Worm (Caenorhabditis elegans) whole organism, L3 larva: ENCODE results near the gene F11C7.2.

Experiments
- aly-2 ChIP-seq: fragments of 150-350 bp; optimal IDR thresholded peaks from 2 replicates; lab custom pipeline; 2014; ENCODE audit warnings: missing biosample characterization, missing genetic modification characterization
- egl-5 ChIP-seq: fragments of 150-350 bp; optimal IDR thresholded peaks from 2 replicates; lab custom pipeline; 2017; ENCODE audit warnings: missing biosample characterization, missing genetic modification reagents, missing genetic modification characterization, inconsistent platforms
- nfya-1 ChIP-seq: sonication (generic microtip); optimal IDR thresholded peaks from 2 replicates; lab custom pipeline; 2017; ENCODE audit warnings: missing genetic modification characterization, mild to moderate bottlenecking, missing compliant biosample characterization, antibody characterized with exemption, moderate library complexity; ENCODE audit not compliant: insufficient read depth
- nhr-11 ChIP-seq: fragments of 150-350 bp; optimal IDR thresholded peaks from 2 replicates; lab custom pipeline; 2014; ENCODE audit warnings: missing biosample characterization, missing genetic modification characterization
- nhr-237 ChIP-seq: fragments of 150-350 bp; optimal IDR thresholded peaks from 2 replicates; lab custom pipeline; 2014; ENCODE audit warnings: missing biosample characterization, missing genetic modification characterization
- nhr-76 ChIP-seq: fragments of 150-350 bp; sonication (generic microtip); optimal IDR thresholded peaks from 5 replicates; lab custom pipeline; 2014; ENCODE audit warnings: missing biosample characterization, missing genetic modification characterization

The F11C7.2 gene

DNA sequence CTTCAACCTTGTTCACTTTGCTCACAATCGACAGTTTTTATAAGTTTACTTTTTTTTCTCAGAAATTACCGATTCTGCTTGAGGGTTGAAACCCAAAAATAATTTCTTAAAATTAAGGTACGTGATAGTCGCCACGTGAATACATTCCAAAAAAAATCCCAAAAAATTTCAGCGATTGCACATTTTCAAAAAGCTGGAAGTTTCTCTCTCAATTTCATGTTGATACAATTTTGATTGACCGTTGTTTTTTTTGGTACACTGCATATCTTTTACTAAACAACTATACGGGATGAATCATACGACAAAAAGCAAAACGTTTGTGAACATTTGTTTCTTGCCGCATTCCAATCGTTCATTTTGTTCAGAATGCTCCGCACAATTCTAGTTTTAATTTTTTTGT lies 41.8 kb downstream of the F11C7.2 start, which contains the start of gene C36E6.8:
TSS of gene C36E6.8 (plus strand) at position 301 of the 400 bp plus-strand sequence.
- TF ChIP-seq nfya-1 (no peak), nhr-76 (tag; lab: Kevin White, UChicago) (no peak), egl-5 (tag; lab: Kevin White, UChicago) (no peak), aly-2 (tag; lab: Kevin White, UChicago) (no peak), nhr-11 (tag; lab: Kevin White, UChicago) (no peak), nhr-237 (tag; lab: Kevin White, UChicago) (no peak)
- TF ChIP-seq, all 47 proteins: peak for 0
